Fruit fly (Drosophila melanogaster) whole organism, prepupa: ENCODE data around the gene ATPsynB.

Experiments used
- CG10631 ChIP-seq: fragments of 200-800 bp; sonication (Bioruptor generic); optimal IDR thresholded peaks from 2 replicates; lab custom pipeline; 2016; ENCODE audit warnings: missing biosample characterization, missing genetic modification characterization
- CG10669 ChIP-seq: fragments of 200-800 bp; sonication (Bioruptor generic); optimal IDR thresholded peaks from 3 replicates; lab custom pipeline; 2018; ENCODE audit warnings: missing biosample characterization, mild to moderate bottlenecking, missing genetic modification characterization, moderate library complexity
- CG34406 ChIP-seq: fragments of 200-800 bp; sonication (Bioruptor generic); optimal IDR thresholded peaks from 3 replicates; lab custom pipeline; 2016; ENCODE audit warnings: missing biosample characterization, missing genetic modification characterization
- CG7368 ChIP-seq: fragments of 200-800 bp; sonication (Bioruptor generic); optimal IDR thresholded peaks from 3 replicates; lab custom pipeline; 2016; ENCODE audit warnings: missing biosample characterization, missing genetic modification characterization
- CG8319 ChIP-seq: fragments of 200-800 bp; sonication (Bioruptor generic); optimal IDR thresholded peaks from 3 replicates; lab custom pipeline; 2016; ENCODE audit warnings: missing biosample characterization, missing genetic modification characterization
- Ets21C ChIP-seq: fragments of 200-800 bp; sonication (Bioruptor generic); optimal IDR thresholded peaks from 3 replicates; lab custom pipeline; 2016; ENCODE audit warnings: missing biosample characterization, missing genetic modification characterization
- OdsH ChIP-seq: fragments of 200-800 bp; sonication (Bioruptor generic); optimal IDR thresholded peaks from 3 replicates; lab custom pipeline; 2016; ENCODE audit warnings: missing biosample characterization, missing genetic modification characterization
- acj6 ChIP-seq: fragments of 200-800 bp; sonication (Bioruptor generic); optimal IDR thresholded peaks from 3 replicates; lab custom pipeline; 2016; ENCODE audit warnings: missing biosample characterization, missing genetic modification characterization
- dsx ChIP-seq: fragments of 200-800 bp; optimal IDR thresholded peaks from 3 replicates; lab custom pipeline; 2019; ENCODE audit warnings: missing biosample characterization, mild to moderate bottlenecking, missing genetic modification characterization, moderate library complexity; ENCODE audit not compliant: poor library complexity, severe bottlenecking

- no peak for TF ChIP-seq CG34406 (GFP tag; lab: Kevin White, UChicago)
- TF ChIP-seq acj6 = no peak
- TF ChIP-seq CG7368 = no peak
- TF ChIP-seq Ets21C (GFP tag; lab: Kevin White, UChicago) = no peak
- TF ChIP-seq CG10631 (GFP tag; lab: Kevin White, UChicago) = no peak
- TF ChIP-seq dsx (GFP tag; lab: Kevin White, UChicago) = no peak
- TF ChIP-seq CG8319 = no peak
- TF ChIP-seq CG10669 (GFP tag; lab: Kevin White, UChicago) = no peak
- TF ChIP-seq OdsH (GFP tag; lab: Kevin White, UChicago) = no peak
Measured at dm6 chr3L:9760151-9760749, 30.5 kb downstream of the ATPsynB start, which contains the start of gene CG42268.
